Worm (Caenorhabditis elegans): ENCODE data around the gene lgx-1.

lgx-1 gene

DNA sequence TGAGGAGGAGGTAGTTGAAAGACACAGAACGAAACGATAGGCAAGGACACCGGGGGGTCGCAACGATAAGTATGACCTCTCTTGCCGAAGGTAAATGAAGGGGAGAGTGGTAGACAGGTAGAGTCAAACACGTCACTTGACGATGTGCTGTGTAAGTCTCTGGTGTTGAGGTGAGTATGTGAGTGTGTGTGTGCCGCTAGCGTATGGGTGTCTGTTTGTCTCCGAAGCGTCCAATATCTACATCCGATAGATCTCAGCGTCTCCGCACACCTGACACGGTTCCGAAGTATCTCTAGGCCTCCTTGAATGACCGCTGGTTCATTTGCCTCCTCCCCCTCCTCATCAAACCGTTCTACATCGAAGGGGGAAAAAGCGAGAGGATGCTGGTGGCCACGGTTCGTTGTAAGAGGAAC lies 63.1 kb downstream of the lgx-1 start (continued):
- TF ChIP-seq ctbp-1 (GFP tag; IDR thresholded peaks at IDR 0.05) (no peak), nhr-42 (GFP tag; IDR thresholded peaks at IDR 0.05) (no peak), fos-1 (tag; optimal IDR thresholded peaks at IDR 0.05) (no peak), F26F4.8 (GFP tag; conservative IDR thresholded peaks at IDR 0.05) (no peak), lin-38 (GFP tag; IDR thresholded peaks at IDR 0.05) (no peak), madf-5 (GFP tag; IDR thresholded peaks at IDR 0.05) (no peak), F49E8.2 (tag; optimal IDR thresholded peaks at IDR 0.05; ENCODE audit: borderline replicate concordance) (no peak), hlh-11 (tag; optimal IDR thresholded peaks at IDR 0.05) (peak; percentile 90), tag-97 (GFP tag; IDR thresholded peaks at IDR 0.05) (no peak), lin-39 (tag; optimal IDR thresholded peaks at IDR 0.05) (no peak), Y75B8A.6 (GFP tag; IDR thresholded peaks at IDR 0.05) (no peak), mxl-3 (GFP tag; optimal IDR thresholded peaks at IDR 0.05) (peak; percentile 86), lir-3 (tag; optimal IDR thresholded peaks at IDR 0.05) (no peak), dpl-1 (GFP tag; optimal IDR thresholded peaks at IDR 0.05) (no peak), vab-7 (GFP tag; IDR thresholded peaks at IDR 0.05) (no peak), nhr-41 (GFP tag; IDR thresholded peaks at IDR 0.05) (peak; percentile 95), lin-15B (tag; optimal IDR thresholded peaks at IDR 0.05) (no peak), mdl-1 (tag; optimal IDR thresholded peaks at IDR 0.05) (peak; percentile 16 to 67), sdz-12 (GFP tag; optimal IDR thresholded peaks at IDR 0.05) (no peak), ceh-32 (tag; optimal IDR thresholded peaks at IDR 0.05; ENCODE audit: poor library complexity) (no peak), ztf-11 (tag; optimal IDR thresholded peaks at IDR 0.05) (no peak), hlh-30 (tag; optimal IDR thresholded peaks at IDR 0.05; ENCODE audit: insufficient read depth) (peak; percentile 91), ceh-82 (tag; optimal IDR thresholded peaks at IDR 0.05) (no peak), dve-1 (tag; optimal IDR thresholded peaks at IDR 0.05; ENCODE audit: insufficient read depth) (peak; percentile 70), skn-1 (tag; optimal IDR thresholded peaks at IDR 0.05) (no peak), lim-7 (GFP tag; IDR thresholded peaks at IDR 0.05) (no peak), spr-1 (tag; optimal IDR thresholded peaks at IDR 0.05) (no peak), ztf-7 (tag; optimal IDR thresholded peaks at IDR 0.05) (no peak), Y48G9A.11 (GFP tag; IDR thresholded peaks at IDR 0.05) (no peak), nhr-10 (tag; optimal IDR thresholded peaks at IDR 0.05) (no peak), unc-130 (GFP tag; optimal IDR thresholded peaks at IDR 0.05) (no peak), dmd-8 (GFP tag; IDR thresholded peaks at IDR 0.05) (no peak), F37D6.2 (tag; optimal IDR thresholded peaks at IDR 0.05) (no peak), ama-1 (optimal IDR thresholded peaks at IDR 0.05) (no peak), zip-2 (tag; optimal IDR thresholded peaks at IDR 0.05) (no peak), saeg-2 (GFP tag; IDR thresholded peaks at IDR 0.05) (no peak), daf-12 (tag; optimal IDR thresholded peaks at IDR 0.05) (no peak), rbr-2 (tag; optimal IDR thresholded peaks at IDR 0.05) (peak; percentile 58), nhr-28 (tag; optimal IDR thresholded peaks at IDR 0.05) (peak; percentile 91), F10B5.3 (tag; optimal IDR thresholded peaks at IDR 0.05) (no peak), zag-1 (tag; optimal IDR thresholded peaks at IDR 0.05) (no peak), snpc-1.2 (GFP tag; IDR thresholded peaks at IDR 0.05) (no peak), T26A8.4 (GFP tag; IDR thresholded peaks at IDR 0.05) (0 out of 2 replicates have a peak, but pooled peaks have one; percentile 29), ces-1 (GFP tag; optimal IDR thresholded peaks at IDR 0.05) (no peak), nhr-6 (tag; optimal IDR thresholded peaks at IDR 0.05) (peak; percentile 66), madf-9 (GFP tag; conservative IDR thresholded peaks at IDR 0.05) (0 out of 2 replicates have a peak, but pooled peaks have one; percentile 14), mdt-29 (GFP tag; IDR thresholded peaks at IDR 0.05) (no peak), Y5F2A.4 (GFP tag; optimal IDR thresholded peaks at IDR 0.05) (no peak), T20F7.1 (GFP tag; optimal IDR thresholded peaks at IDR 0.05) (no peak), pha-4 (GFP tag; IDR thresholded peaks at IDR 0.05) (no peak), pha-4 (tag; optimal IDR thresholded peaks at IDR 0.05) (peak; percentile 45), nhr-76 (tag; optimal IDR thresholded peaks at IDR 0.05) (no peak), ZK546.5 (tag; optimal IDR thresholded peaks at IDR 0.05) (no peak)
